Worm (Caenorhabditis elegans): ENCODE results near the gene T26A5.8.

- no peak for TF ChIP-seq ztf-16 (tag; optimal IDR thresholded peaks at IDR 0.05)
- TF ChIP-seq fkh-10 (GFP tag; optimal IDR thresholded peaks at IDR 0.05) = no peak
- no peak for TF ChIP-seq ceh-48 (tag; optimal IDR thresholded peaks at IDR 0.05)
- TF ChIP-seq dve-1 (tag; optimal IDR thresholded peaks at IDR 0.05) = no peak
- no peak for TF ChIP-seq madf-2 (tag; optimal IDR thresholded peaks at IDR 0.05)
- TF ChIP-seq odd-2 (tag; optimal IDR thresholded peaks at IDR 0.05) = no peak
- no peak for TF ChIP-seq pha-4 (tag; optimal IDR thresholded peaks at IDR 0.05)
- no peak for TF ChIP-seq pag-3 (tag; optimal IDR thresholded peaks at IDR 0.05; ENCODE audit: borderline replicate concordance)
- no peak for TF ChIP-seq F13H6.1 (tag; optimal IDR thresholded peaks at IDR 0.05)
- no peak for TF ChIP-seq pqm-1 (tag; optimal IDR thresholded peaks at IDR 0.05)
- TF ChIP-seq ceh-24 (tag; optimal IDR thresholded peaks at IDR 0.05) = no peak
- no peak for TF ChIP-seq unc-3 (GFP tag; conservative IDR thresholded peaks at IDR 0.05)
- no peak for TF ChIP-seq unc-3 (tag; optimal IDR thresholded peaks at IDR 0.05)
These were observed 45.2 kb upstream of the T26A5.8 start, which contains the start of gene F23F12.12 for ce11 chrIII:6507832-6508231.
